Worm (Caenorhabditis elegans) whole organism, L4/young adult: Measurements from ENCODE around the gene degl-2.

Source experiments
- W03F9.2 ChIP-seq: fragments of 150-350 bp; optimal IDR thresholded peaks from 2 replicates; lab custom pipeline; 2014; ENCODE audit warnings: missing biosample characterization, missing genetic modification characterization
- dao-5 ChIP-seq: sonication (generic microtip); optimal IDR thresholded peaks from 2 replicates; lab custom pipeline; 2016; ENCODE audit warnings: missing genotype, missing genetic modification characterization, moderate library complexity, missing compliant biosample characterization
- him-1 ChIP-seq: sonication (generic microtip); optimal IDR thresholded peaks from 2 replicates; lab custom pipeline; 2016; ENCODE audit warnings: missing genotype, missing genetic modification reagents, missing genetic modification characterization, missing compliant biosample characterization

DNA sequence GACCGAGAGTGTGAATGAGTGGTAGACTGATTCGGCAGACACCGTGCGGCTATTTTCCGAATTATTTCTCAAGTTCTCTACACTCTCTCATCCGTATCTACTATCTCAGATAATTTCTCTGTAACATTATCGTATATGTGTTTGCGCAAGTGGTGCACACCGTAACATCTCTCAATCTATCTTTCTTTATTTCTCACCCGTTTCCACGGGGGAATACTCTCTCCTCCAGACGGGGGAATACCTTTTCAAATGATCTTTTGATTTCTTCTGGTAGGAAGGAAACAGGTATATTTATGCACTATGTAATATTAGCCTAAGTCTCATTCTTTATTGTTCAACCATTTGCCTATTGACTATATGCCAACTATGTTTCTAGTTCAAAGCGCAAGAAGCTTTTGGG is 23.8 kb downstream of the degl-2 start:
- TF ChIP-seq him-1 (no peak), W03F9.2 (tag; lab: Kevin White, UChicago) (no peak), dao-5 (tag; lab: Kevin White, UChicago) (no peak)
